Worm (Caenorhabditis elegans): ENCODE measurements around the gene T18D3.5.

Gene T18D3.5

DNA sequence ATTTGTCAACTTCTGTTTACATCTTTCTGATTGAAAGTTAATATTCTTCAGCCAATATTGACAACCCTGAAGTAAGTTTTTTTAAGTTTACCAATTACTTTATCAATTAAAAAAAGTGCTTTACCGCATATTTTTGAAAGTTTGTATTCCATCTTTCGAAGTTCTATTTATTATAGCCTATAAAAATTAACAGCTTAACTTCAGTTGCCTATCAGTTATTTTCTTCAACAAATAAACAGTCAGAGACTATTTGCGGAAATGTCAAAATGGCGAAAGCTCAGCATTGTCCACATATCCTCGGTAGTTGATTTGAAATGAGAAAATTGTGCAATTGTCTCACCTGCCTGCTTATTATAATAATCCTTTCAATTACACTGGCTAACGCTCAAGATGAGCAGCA lies at the start of gene T18D3.5:
TSS of gene T18D3.5 (plus strand) at position 301 of the 400 bp plus-strand sequence.
- no peak for TF ChIP-seq unc-62 (GFP tag; optimal IDR thresholded peaks at IDR 0.05)

DNA sequence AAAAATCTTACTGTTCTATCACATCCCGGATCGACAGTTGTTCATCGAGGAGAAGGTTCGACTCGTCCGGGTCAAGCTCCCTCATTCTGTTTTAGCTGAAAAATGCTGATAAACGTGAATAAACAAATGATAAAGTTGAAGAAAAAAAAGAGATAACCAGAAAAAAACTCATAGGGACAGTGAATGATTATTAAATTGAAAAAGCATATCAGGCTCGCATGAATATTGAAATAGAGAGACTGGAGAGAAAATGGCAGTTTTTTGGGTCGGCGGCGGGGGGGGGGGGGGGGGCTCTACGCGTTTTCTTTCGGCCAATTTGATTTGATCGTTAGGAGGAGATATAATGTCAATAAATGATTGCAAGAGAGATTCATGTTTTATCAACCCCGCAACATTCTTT lies 49.7 kb upstream of the T18D3.5 start, which contains the start of gene lin-2:
TSS of gene lin-2 (minus strand) at position 101 of the 400 bp plus-strand sequence.
- TF ChIP-seq unc-62 (GFP tag; optimal IDR thresholded peaks at IDR 0.05) = no peak

DNA sequence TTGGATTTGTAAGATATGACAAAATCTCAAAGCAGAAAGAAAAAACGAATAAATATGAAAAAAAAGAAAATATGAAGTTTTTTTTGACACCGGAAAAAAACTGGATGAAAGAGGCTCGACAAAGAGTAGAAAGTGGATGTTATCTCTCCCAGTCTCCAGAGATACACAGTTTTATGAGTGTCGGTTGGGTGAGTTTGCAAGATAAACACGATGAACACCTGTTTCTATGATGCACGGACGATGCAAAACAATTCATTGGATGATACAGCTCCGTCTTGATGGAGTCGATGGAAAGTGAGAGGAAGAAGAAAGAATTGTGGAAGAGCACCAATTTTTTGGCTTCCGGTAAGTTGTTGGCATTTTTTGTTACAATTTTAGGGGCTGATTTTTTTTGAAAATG lies 47.8 kb upstream of the T18D3.5 start:
- TF ChIP-seq unc-62 (GFP tag; optimal IDR thresholded peaks at IDR 0.05) = no peak

DNA sequence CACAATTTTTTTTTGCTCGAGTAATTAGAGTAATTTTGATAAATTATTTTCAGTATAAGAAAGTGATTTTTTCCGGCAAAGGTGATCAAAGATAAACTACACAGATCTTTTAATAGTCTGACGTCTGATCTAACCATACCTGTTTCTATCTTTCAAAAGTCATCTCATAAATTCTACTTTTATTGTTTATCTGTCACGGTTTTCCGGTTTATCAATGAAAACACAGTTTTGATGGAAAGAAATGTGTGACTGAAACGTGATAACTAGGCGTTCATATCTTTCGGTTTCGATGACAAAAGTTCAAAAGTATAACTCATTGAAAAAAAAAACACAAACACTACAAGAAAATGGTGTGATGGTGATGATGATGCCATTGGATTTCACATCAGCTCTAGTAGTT lies 41.0 kb upstream of the T18D3.5 start:
- TF ChIP-seq unc-62 (GFP tag; optimal IDR thresholded peaks at IDR 0.05) = no peak

- TF ChIP-seq unc-62 (GFP tag; optimal IDR thresholded peaks at IDR 0.05) = no peak
These were observed 38.2 kb upstream of the T18D3.5 start, which contains the start of gene T24D3.2 for ce11 chrX:12425427-12425826. T24D3.2 (plus strand) TSS chrX:12425730.

ce11 chrX:12430309-12430708 lies 33.3 kb upstream of the T18D3.5 start, which contains the start of gene med-1:
med-1 (plus strand) TSS chrX:12430609.
- TF ChIP-seq unc-62 (GFP tag; optimal IDR thresholded peaks at IDR 0.05) = no peak

- TF ChIP-seq unc-62 (GFP tag; optimal IDR thresholded peaks at IDR 0.05) = no peak
These were observed 29.5 kb upstream of the T18D3.5 start, which contains the start of gene tsct-1 for ce11 chrX:12434086-12434485. tsct-1 (plus strand) TSS chrX:12434097.

DNA sequence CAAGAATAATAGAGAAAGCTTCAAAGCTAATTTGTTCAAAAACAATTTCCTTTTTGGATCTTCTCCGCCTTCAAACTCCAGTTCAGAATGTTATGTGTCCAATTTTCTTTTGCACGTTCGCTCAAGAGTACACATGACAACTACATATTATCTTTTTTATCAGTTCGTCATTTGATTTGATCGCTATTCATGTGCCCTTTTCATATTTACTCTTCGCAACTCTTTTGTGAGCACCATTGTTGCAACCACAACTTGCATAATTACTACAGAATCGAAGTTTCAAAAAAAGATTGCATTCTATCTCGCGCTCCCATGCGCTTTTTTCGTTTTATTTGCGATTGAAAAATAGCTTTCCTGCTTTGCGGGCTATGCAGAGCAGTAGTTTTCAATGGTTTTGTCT lies 28.4 kb upstream of the T18D3.5 start:
- no peak for TF ChIP-seq unc-62 (GFP tag; optimal IDR thresholded peaks at IDR 0.05)

- no peak for TF ChIP-seq unc-62 (GFP tag; optimal IDR thresholded peaks at IDR 0.05)
These were observed 27.1 kb upstream of the T18D3.5 start for ce11 chrX:12436486-12436885.

- TF ChIP-seq unc-62 (GFP tag; optimal IDR thresholded peaks at IDR 0.05) = no peak
These were observed 25.3 kb upstream of the T18D3.5 start for ce11 chrX:12438266-12438665.

DNA sequence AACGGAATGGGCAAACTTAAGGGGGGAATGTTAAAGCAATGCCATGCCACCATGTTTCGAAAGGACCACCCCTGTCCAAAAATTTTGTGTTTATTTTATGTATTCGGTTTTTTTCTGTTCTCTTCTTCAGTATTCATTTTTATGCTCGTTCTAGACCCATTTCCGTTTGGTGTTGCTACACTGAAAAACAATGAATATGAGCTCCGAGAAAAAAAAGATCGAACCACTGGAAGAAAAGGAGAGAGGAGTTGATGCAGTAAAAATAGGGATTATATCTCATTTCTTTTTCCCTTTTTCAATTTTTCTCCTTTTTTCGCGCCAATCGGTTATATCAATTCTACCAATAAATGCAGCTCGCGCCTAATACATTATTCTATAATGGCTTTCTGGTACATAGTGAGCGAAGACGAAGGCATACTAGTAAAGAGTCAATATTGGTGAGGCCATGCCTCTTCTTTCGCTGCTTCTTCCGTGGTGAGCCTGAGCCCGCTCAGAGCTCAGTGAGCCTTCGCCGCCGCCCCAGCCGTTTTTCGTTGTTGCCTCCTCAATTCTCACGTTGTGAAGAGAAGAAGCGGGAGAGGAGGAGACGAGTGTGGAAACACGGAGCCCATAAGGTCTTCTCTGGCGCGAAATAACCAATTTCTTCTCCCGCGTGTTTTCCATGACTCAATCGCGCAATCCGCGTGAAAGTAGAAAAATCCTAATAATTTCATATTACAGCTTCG lies 23.4 kb upstream of the T18D3.5 start:
- no peak for TF ChIP-seq unc-62 (GFP tag; optimal IDR thresholded peaks at IDR 0.05)

DNA sequence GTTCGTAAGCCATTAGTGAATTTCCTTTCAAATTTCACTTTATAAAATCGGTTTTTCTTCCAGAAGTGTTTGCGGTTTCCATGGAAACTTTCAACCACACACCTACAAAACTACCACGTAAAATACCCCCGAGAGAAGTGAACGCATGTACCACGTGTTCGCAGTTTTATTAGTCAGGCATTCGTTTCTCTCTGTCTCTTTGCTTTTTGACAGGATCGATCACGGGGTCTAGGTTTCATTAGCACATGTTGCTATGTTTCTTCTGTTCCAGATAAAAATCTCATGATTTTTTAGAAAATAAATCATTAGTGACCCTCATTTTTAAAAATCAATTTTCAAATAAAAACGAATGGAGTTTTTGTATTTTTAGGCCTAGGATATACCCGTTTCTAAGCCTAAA lies 19.2 kb upstream of the T18D3.5 start:
- no peak for TF ChIP-seq unc-62 (GFP tag; optimal IDR thresholded peaks at IDR 0.05)

DNA sequence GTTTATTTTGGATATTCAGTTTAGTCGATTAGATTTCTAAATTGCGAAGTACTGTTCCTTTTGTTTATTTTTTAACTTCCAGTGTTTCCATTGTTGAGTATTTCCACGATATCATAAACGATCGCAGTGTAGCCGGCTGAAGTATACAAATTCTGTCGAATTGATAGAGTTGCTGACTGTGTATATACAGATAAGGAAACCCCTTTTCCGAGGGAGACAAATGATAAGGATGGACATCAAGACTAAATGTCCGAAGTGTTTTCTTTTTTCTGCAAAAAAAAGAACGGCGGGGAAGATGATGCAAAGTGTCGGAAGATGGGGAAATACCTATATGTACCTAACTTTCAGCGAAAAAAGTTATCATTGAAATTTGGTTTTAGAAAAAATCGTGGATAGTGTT lies 17.0 kb upstream of the T18D3.5 start:
- TF ChIP-seq unc-62 (GFP tag; optimal IDR thresholded peaks at IDR 0.05) = no peak

ce11 chrX:12449262-12449942 lies 14.2 kb upstream of the T18D3.5 start, which contains the start of gene T18D3.6:
T18D3.6 (plus strand) TSS chrX:12449892.
- TF ChIP-seq unc-62 (GFP tag; optimal IDR thresholded peaks at IDR 0.05) = no peak

ce11 chrX:12451258-12451657 lies 12.3 kb upstream of the T18D3.5 start:
- TF ChIP-seq unc-62 (GFP tag; optimal IDR thresholded peaks at IDR 0.05) = no peak

ce11 chrX:12452143-12452570 lies 11.4 kb upstream of the T18D3.5 start:
- no peak for TF ChIP-seq unc-62 (GFP tag; optimal IDR thresholded peaks at IDR 0.05)

- TF ChIP-seq unc-62 (GFP tag; optimal IDR thresholded peaks at IDR 0.05) = no peak
These were observed 9.3 kb upstream of the T18D3.5 start, which contains the start of the genes T18D3.9 and T18D3.1 for ce11 chrX:12454290-12454795. T18D3.9 (minus strand) TSS chrX:12454457. T18D3.1 (plus strand) TSS chrX:12454745.

Data from whole organism, dauer.